Worm (Caenorhabditis elegans) whole organism, midembryonic: ENCODE measurements around the gene ret-1.
"Not testable (repeated sequence)": the region's sequence is repeated elsewhere in the genome, so short reads cannot be mapped to it uniquely, and the experiment has no call there.

Source experiments
- T22C8.4 ChIP-seq: fragments of 200-800 bp; sonication (Bioruptor generic); IDR thresholded peaks from 2 replicates; pipeline ENCODE4 v1.3.6; 2022; ENCODE audit warnings: missing genetic modification characterization, missing compliant biosample characterization
- cog-1 ChIP-seq: sonication (generic microtip); optimal IDR thresholded peaks from 2 replicates; lab custom pipeline; 2016; ENCODE audit warnings: missing genetic modification characterization, missing compliant biosample characterization
- flt-1 ChIP-seq: fragments of 200-800 bp; sonication (Bioruptor generic); IDR thresholded peaks from 2 replicates; pipeline ENCODE4 v1.3.6; 2022; ENCODE audit warnings: missing genetic modification characterization, missing compliant biosample characterization
- klf-2 ChIP-seq: fragments of 200-800 bp; sonication (Bioruptor generic); conservative IDR thresholded peaks from 2 replicates; pipeline ENCODE4 v1.3.6; 2022; ENCODE audit warnings: missing genetic modification reagents, missing genetic modification characterization, missing compliant biosample characterization
- med-1 ChIP-seq: sonication (generic microtip); optimal IDR thresholded peaks from 2 replicates; lab custom pipeline; 2017; ENCODE audit warnings: missing genetic modification characterization, mild to moderate bottlenecking, missing compliant biosample characterization, antibody characterized with exemption, missing genetic modification reagents; ENCODE audit not compliant: insufficient read depth
- ref-1 ChIP-seq: fragments of 200-800 bp; sonication (Bioruptor generic); conservative IDR thresholded peaks from 2 replicates; pipeline ENCODE4 v1.3.6; 2022; ENCODE audit warnings: missing genetic modification reagents, missing genetic modification characterization, missing compliant biosample characterization
- tab-1 ChIP-seq: fragments of 200-800 bp; sonication (Bioruptor generic); IDR thresholded peaks from 2 replicates; pipeline ENCODE4 v1.3.6; 2022; ENCODE audit warnings: missing genetic modification characterization, missing compliant biosample characterization
- ztf-23 ChIP-seq: fragments of 200-800 bp; sonication (Bioruptor generic); IDR thresholded peaks from 2 replicates; pipeline ENCODE4 v1.3.6; 2022; ENCODE audit warnings: missing genetic modification reagents, missing genetic modification characterization, missing compliant biosample characterization
- ztf-29 ChIP-seq: fragments of 200-800 bp; sonication (Bioruptor generic); IDR thresholded peaks from 2 replicates; pipeline ENCODE4 v1.3.6; 2022; ENCODE audit warnings: missing genetic modification reagents, missing genetic modification characterization, missing compliant biosample characterization

Gene ret-1

DNA sequence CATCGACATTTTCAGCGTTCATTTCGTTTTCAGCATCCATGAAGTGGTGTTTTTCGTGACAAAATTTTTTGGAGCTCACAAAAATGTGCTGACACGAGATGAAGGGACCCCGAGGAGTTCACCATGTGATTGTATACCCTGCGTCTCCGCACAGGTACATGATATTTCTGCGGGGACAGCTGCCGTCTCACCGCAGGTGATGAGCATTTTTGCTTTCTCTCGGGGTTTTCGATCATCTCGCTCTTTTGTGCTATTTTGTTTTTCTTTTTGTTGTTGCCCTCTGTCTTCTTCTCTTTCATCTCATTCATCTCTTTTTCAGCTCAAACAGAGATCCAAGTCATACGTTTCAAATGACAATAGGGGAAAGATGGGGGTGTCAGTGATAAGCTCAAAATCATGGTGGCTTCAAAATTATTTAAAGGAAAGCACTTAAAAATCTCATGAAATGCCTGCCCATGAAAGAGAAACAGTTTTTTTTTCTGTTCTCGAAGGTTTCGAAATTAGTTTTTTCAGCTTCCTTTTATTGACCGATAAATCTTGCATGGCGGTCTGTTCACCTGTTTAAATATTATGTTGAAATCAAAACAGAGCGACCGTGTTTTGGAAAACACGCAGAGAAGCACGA, at the start of gene ret-1:
Gene ret-1 (minus strand): TSS at position 123 of the 625 bp plus-strand sequence.
- TF ChIP-seq tab-1 (GFP tag; lab: Robert Waterston, UW), result no peak
- TF ChIP-seq flt-1, result no peak
- TF ChIP-seq klf-2 (GFP tag; lab: Robert Waterston, UW), result no peak
- no peak for TF ChIP-seq med-1
- TF ChIP-seq ref-1 (GFP tag; lab: Robert Waterston, UW), result no peak
- no peak for TF ChIP-seq ztf-29
- TF ChIP-seq T22C8.4 (GFP tag; lab: Robert Waterston, UW), result no peak
- TF ChIP-seq cog-1 (tag; lab: Kevin White, UChicago), result no peak
- TF ChIP-seq ztf-23 (GFP tag; lab: Robert Waterston, UW), result no peak

DNA sequence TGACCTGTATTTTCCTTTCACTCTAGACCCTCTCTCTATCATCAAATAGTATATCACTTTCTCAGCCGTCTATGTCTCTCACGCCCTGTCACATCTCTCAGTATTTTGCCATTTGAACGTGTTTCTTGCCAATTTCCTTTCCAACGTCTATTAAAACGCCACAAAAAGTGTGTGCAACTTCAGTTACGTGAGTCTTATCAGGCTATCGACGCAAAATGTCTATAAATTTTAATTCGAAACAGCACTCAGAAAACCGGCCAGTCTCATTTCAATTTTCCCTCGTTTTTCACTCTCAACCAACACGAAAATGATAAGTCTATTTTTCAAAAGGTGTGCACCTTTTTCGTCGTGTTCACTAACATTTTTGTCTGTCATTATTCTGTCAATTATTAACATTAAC, 48.3 kb upstream of the ret-1 start, which contains the start of gene mpst-3:
Gene mpst-3 (plus strand): TSS at position 91 of the 400 bp plus-strand sequence.
- no peak for TF ChIP-seq flt-1

DNA sequence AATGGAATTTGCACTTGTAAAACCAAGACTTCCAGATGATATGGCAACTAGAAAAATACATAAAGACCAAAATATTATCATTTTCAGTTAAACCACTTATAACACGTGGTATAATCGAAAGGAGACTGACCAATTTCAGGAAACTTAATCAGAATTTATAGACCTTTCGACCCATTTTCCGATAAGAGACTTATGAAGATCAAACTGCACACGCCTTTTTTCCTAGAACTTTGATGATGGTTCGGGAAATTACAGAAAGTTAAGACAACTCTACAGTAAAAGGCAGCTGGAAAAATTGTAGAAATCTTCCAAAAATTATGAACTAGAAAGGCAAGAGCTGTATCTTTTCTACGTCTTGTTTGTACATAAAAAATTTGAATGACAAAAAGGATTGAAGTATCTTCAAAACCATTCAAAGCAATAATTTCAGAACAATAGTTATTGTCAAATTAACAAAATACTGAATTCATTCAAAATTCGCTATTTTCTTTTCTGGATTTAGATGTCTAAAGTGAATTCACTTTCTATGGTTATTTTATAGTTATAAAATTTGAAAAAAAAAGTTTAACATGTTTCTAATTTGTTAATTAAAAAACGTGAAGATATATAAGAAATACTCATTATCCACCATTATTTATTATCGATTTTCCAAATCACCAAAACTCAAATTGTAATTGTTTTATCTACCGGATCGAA, 46.3 kb upstream of the ret-1 start, which contains the start of the genes mpst-2 and H12D21.5:
Gene mpst-2 (minus strand): TSS at position 101 of the 696 bp plus-strand sequence.
Gene H12D21.5 (plus strand): TSS at position 646 of the 696 bp plus-strand sequence.
- TF ChIP-seq klf-2 (GFP tag; lab: Robert Waterston, UW) (no peak), flt-1 (no peak), ref-1 (GFP tag; lab: Robert Waterston, UW) (no peak), ztf-23 (GFP tag; lab: Robert Waterston, UW) (no peak), med-1 (no peak), tab-1 (GFP tag; lab: Robert Waterston, UW) (no peak), ztf-29 (no peak), T22C8.4 (GFP tag; lab: Robert Waterston, UW) (no peak), cog-1 (tag; lab: Kevin White, UChicago) (no peak)

DNA sequence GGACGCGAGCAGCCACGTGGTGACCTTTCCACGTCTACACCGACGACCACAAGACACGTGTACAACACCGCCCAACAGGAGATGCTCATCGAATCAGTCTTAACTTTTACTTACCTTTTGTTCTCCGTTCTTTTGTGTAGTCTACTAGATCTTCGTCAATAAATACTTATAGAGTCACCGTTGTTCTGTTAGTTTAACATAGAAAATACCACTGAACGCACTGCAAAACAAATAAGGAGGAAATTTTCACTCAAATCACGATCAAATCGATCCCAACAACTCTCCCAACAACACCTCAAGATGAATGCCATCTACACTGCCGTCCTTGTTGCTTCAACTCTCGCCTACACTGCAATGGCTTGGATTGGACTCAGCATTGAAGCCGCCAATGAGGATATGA, 43.6 kb upstream of the ret-1 start, which contains the start of gene nspa-2:
Gene nspa-2 (plus strand): TSS at position 301 of the 400 bp plus-strand sequence.
- not testable (repeated sequence) for TF ChIP-seq ztf-29; flt-1; ref-1 (GFP tag; lab: Robert Waterston, UW)

DNA sequence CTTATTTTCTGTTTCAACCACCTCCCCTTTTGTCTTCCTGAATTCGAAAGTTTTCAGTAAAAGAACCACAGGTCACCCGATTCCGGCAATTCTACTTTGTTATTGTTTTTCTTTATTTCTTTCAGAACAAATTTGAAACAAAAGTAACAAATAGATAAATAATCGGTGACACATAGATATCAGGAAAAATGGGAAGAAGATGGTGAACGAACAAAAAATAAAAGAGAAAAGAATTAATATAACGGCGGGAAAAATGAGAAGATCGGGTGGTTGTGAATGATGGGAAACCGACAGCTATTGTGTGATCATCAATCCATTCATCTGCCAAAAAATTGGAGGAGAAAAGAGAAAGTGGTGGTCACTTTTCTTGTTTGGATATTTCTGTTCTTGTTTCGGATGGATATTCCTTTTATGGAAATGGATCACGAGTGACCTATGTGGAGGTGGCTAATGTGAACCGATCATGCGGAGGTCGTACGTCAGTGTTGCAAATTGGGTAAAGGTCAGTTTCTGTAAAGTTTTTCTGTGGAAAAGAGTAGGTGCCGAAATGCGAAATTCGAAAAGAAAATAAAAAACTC, 30.1 kb upstream of the ret-1 start:
- TF ChIP-seq ref-1 (GFP tag; lab: Robert Waterston, UW) (no peak), ztf-23 (GFP tag; lab: Robert Waterston, UW) (no peak), T22C8.4 (GFP tag; lab: Robert Waterston, UW) (no peak), cog-1 (tag; lab: Kevin White, UChicago) (no peak), flt-1 (no peak)

DNA sequence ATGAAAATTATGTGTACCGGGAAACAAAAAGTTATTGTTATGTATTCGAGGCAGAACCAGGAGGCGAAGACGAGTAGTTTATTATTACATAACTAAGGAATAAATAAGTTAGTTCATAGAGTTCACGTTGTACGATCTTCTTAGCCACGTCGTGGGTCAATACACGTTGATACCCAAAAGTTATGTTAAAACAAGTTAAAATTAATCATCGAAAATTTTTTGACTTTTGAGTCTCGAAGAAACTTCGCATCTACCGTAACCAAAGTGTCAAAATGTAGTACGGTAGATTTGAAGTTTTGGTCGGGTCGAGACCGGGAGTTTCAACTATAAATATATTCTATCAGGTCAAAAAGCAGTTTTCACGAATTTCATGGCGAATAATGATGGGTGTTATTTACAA, 29.5 kb upstream of the ret-1 start, which contains the start of gene ZC412.10:
Gene ZC412.10 (minus strand): TSS at position 101 of the 400 bp plus-strand sequence.
- TF ChIP-seq med-1; cog-1 (tag; lab: Kevin White, UChicago); ztf-29: not testable (repeated sequence)

DNA sequence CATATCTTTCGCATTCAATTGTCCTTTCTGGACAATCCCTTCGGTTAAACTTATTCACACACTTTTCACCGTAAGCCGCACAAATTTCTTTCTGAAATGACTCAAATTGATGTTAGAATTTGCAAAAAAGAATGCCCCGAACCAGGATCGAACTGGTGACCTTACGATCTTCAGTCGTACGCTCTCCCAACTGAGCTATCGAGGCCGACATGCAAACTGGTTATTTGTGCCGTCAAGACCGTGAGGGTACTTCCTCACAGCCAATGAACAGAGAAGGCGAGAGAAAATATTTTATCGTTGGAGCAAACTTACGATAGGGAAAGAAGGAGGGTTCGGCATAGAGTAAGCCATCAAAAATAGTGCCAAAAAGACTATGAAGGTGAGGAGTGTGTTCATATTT, 29.0 kb upstream of the ret-1 start:
- TF ChIP-seq ztf-29 (peak; percentile 48; the same call in 1 of the 2 replicates), ref-1 (GFP tag; lab: Robert Waterston, UW) (peak; percentile 34; the same call in 1 of the 2 replicates), flt-1 (peak; percentile 86), tab-1 (GFP tag; lab: Robert Waterston, UW) (peak; percentile 82), cog-1 (tag; lab: Kevin White, UChicago) (no peak), T22C8.4 (GFP tag; lab: Robert Waterston, UW) (peak; percentile 44; the same call in 1 of the 2 replicates), med-1 (peak; percentile 2), ztf-23 (GFP tag; lab: Robert Waterston, UW) (peak; percentile 77), klf-2 (GFP tag; lab: Robert Waterston, UW) (no peak)

DNA sequence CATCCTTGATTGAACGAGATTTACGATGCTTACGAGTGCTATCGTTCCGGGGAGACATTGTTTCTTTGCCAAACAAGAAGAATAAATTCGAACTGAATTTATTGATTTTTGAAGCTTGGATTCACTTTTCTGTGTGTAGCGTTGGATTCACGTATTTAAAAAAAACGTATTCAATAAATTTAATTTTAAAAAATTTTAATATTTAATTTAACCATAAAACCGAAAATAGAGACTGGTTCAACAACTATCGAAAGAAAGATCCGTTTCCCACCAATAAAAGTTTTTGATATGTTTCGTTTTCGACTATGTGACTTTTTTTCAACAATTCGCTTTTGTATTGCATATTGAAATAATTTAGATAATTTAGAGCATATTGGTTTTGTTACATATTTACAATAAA, 28.2 kb upstream of the ret-1 start, which contains the start of gene ZC412.5:
Gene ZC412.5 (minus strand): TSS at position 101 of the 400 bp plus-strand sequence.
- TF ChIP-seq flt-1 (no peak), med-1 (no peak), tab-1 (GFP tag; lab: Robert Waterston, UW) (no peak), ztf-23 (GFP tag; lab: Robert Waterston, UW) (no peak), T22C8.4 (GFP tag; lab: Robert Waterston, UW) (no peak), klf-2 (GFP tag; lab: Robert Waterston, UW) (no peak), cog-1 (tag; lab: Kevin White, UChicago) (no peak), ztf-29 (no peak)

DNA sequence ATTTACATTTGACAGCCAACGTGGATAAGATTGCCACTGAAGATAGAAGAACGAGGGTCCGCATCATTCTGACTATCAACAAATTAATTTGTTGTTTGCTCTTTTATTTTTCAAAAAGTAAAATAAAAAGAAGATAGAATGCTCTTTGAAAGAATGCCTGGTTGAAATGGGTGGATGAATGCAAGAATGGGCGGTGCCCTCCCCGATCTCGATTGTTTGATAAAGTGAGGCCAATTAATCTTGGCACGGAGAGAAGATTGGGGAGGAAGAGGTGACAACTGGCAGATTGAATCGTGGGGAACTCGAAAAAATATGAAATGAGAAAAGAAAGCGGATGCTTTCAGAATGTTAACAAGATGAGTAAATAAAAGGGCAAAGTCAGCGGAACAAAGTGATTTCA, 24.2 kb upstream of the ret-1 start, which contains the start of gene ZC412.3:
Gene ZC412.3 (minus strand): TSS at position 183 of the 400 bp plus-strand sequence.
- TF ChIP-seq cog-1 (tag; lab: Kevin White, UChicago) (no peak), tab-1 (GFP tag; lab: Robert Waterston, UW) (no peak), ztf-23 (GFP tag; lab: Robert Waterston, UW) (no peak), T22C8.4 (GFP tag; lab: Robert Waterston, UW) (no peak), med-1 (no peak), flt-1 (no peak), klf-2 (GFP tag; lab: Robert Waterston, UW) (no peak), ref-1 (GFP tag; lab: Robert Waterston, UW) (no peak), ztf-29 (no peak)
